Fruit fly (Drosophila melanogaster) whole organism, embryonic: ENCODE data around the gene HDAC4.
A peak's percentile ranks its signal among the peaks of the same experiment; 100 is the strongest.

Source experiments
- Adf1 ChIP-seq: fragments of 200-800 bp; sonication (Bioruptor generic); IDR thresholded peaks from 2 replicates; pipeline ENCODE4 v1.3.6; 2022; ENCODE audit warnings: missing biosample characterization, missing genetic modification characterization
- CG11247 ChIP-seq: fragments of 200-800 bp; sonication (Bioruptor generic); IDR thresholded peaks from 2 replicates; pipeline ENCODE4 v1.3.6; 2022; ENCODE audit warnings: missing biosample characterization, missing genetic modification characterization
- CG11504 ChIP-seq: fragments of 200-800 bp; sonication (Bioruptor generic); optimal IDR thresholded peaks from 3 replicates; lab custom pipeline; 2019; ENCODE audit warnings: missing biosample characterization, mild to moderate bottlenecking, missing genetic modification characterization, moderate library complexity
- CG12744 ChIP-seq: fragments of 200-800 bp; sonication (Bioruptor generic); optimal IDR thresholded peaks from 2 replicates; lab custom pipeline; 2016; ENCODE audit warnings: missing biosample characterization, missing genetic modification characterization
- CG14710 ChIP-seq: fragments of 200-800 bp; sonication (Bioruptor generic); optimal IDR thresholded peaks from 3 replicates; lab custom pipeline; 2019; ENCODE audit warnings: missing biosample characterization, mild to moderate bottlenecking, missing genetic modification characterization, moderate library complexity
- CG1603 ChIP-seq: fragments of 200-800 bp; sonication (Bioruptor generic); optimal IDR thresholded peaks from 2 replicates; lab custom pipeline; 2019; ENCODE audit warnings: missing biosample characterization, mild to moderate bottlenecking, missing genetic modification characterization, moderate library complexity
- CG17328 ChIP-seq: fragments of 200-800 bp; sonication (Bioruptor generic); IDR thresholded peaks from 2 replicates; pipeline ENCODE4 v1.3.6; 2022; ENCODE audit warnings: missing biosample characterization, missing genetic modification characterization
- CG17361 ChIP-seq: fragments of 200-800 bp; sonication (Bioruptor generic); IDR thresholded peaks from 3 replicates; pipeline ENCODE4 v1.3.6; 2022; ENCODE audit warnings: missing biosample characterization, missing genetic modification characterization
- CG17385 ChIP-seq: fragments of 200-800 bp; sonication (Bioruptor generic); optimal IDR thresholded peaks from 3 replicates; lab custom pipeline; 2018; ENCODE audit warnings: missing biosample characterization, mild to moderate bottlenecking, missing genetic modification characterization
- CG2712 ChIP-seq: fragments of 200-800 bp; optimal IDR thresholded peaks from 3 replicates; lab custom pipeline; 2019; ENCODE audit warnings: missing biosample characterization, mild to moderate bottlenecking, missing genetic modification characterization, moderate library complexity
- CG30431 ChIP-seq: fragments of 200-800 bp; sonication (Bioruptor generic); optimal IDR thresholded peaks from 2 replicates; lab custom pipeline; 2017; ENCODE audit warnings: missing biosample characterization, missing genetic modification characterization
- CG34422 ChIP-seq: fragments of 200-800 bp; sonication (Bioruptor generic); IDR thresholded peaks from 3 replicates; pipeline ENCODE4 v1.3.6; 2022; ENCODE audit warnings: missing biosample characterization, missing genetic modification characterization
- CG3726 ChIP-seq: fragments of 200-800 bp; sonication (Bioruptor generic); IDR thresholded peaks from 3 replicates; pipeline ENCODE4, ENCODE4 v1.3.6; 2022; ENCODE audit warnings: missing biosample characterization, missing genetic modification characterization
- CG43689 ChIP-seq: fragments of 200-800 bp; sonication (Bioruptor generic); IDR thresholded peaks from 2 replicates; pipeline ENCODE4 v1.3.6; 2022; ENCODE audit warnings: missing biosample characterization, missing genetic modification characterization
- CG4424 ChIP-seq: fragments of 200-800 bp; sonication (Bioruptor generic); optimal IDR thresholded peaks from 3 replicates; lab custom pipeline; 2016; ENCODE audit warnings: missing biosample characterization, missing genetic modification characterization
- CG5180 ChIP-seq: fragments of 200-800 bp; sonication (Bioruptor generic); optimal IDR thresholded peaks from 3 replicates; lab custom pipeline; 2017; ENCODE audit warnings: missing biosample characterization, missing genetic modification characterization, mild to moderate bottlenecking, moderate library complexity, missing genetic modification reagents
- CG6683 ChIP-seq: fragments of 200-800 bp; sonication (Bioruptor generic); optimal IDR thresholded peaks from 2 replicates; lab custom pipeline; 2017; ENCODE audit warnings: missing biosample characterization, mild to moderate bottlenecking, missing genetic modification characterization, missing genetic modification reagents
- CG6689 ChIP-seq: fragments of 200-800 bp; sonication (Bioruptor generic); IDR thresholded peaks from 2 replicates; pipeline ENCODE4 v1.3.6; 2022; ENCODE audit warnings: missing biosample characterization, missing genetic modification characterization
- CG6813 ChIP-seq: fragments of 200-800 bp; sonication (Bioruptor generic); optimal IDR thresholded peaks from 2 replicates; lab custom pipeline; 2017; ENCODE audit warnings: missing biosample characterization, missing genetic modification characterization, mild to moderate bottlenecking, moderate library complexity, missing genetic modification reagents
- CG7745 ChIP-seq: fragments of 200-800 bp; sonication (Bioruptor generic); optimal IDR thresholded peaks from 2 replicates; lab custom pipeline; 2018; ENCODE audit warnings: missing biosample characterization, mild to moderate bottlenecking, missing genetic modification characterization, moderate library complexity
- CG8089 ChIP-seq: fragments of 200-800 bp; sonication (Bioruptor generic); optimal IDR thresholded peaks from 3 replicates; lab custom pipeline; 2016; ENCODE audit warnings: missing biosample characterization, missing genetic modification characterization
- CTCF ChIP-seq: fragments of 200-800 bp; sonication (Bioruptor generic); optimal IDR thresholded peaks from 2 replicates; lab custom pipeline; 2017; ENCODE audit warnings: missing biosample characterization, mild to moderate bottlenecking, missing genetic modification characterization, moderate library complexity
- Doc3 ChIP-seq: fragments of 200-800 bp; sonication (Bioruptor generic); IDR thresholded peaks from 3 replicates; pipeline ENCODE4 v1.3.6; 2022; ENCODE audit warnings: missing biosample characterization, missing genetic modification characterization; ENCODE audit not compliant: partially characterized antibody
- Drgx ChIP-seq: fragments of 200-800 bp; sonication (Bioruptor generic); IDR thresholded peaks from 2 replicates; pipeline ENCODE4 v1.3.6; 2022; ENCODE audit warnings: missing biosample characterization, missing genetic modification characterization
- Med ChIP-seq: fragments of 200-800 bp; sonication (Bioruptor generic); peaks from one replicate; lab custom pipeline; 2016; ENCODE audit warnings: missing biosample characterization, missing genetic modification characterization, mild to moderate bottlenecking, inconsistent platforms, moderate library complexity
- Meics ChIP-seq: fragments of 200-800 bp; sonication (Bioruptor generic); optimal IDR thresholded peaks from 2 replicates; lab custom pipeline; 2017; ENCODE audit warnings: missing biosample characterization, mild to moderate bottlenecking, missing genetic modification characterization
- Mes4 ChIP-seq: fragments of 200-800 bp; sonication (Bioruptor generic); optimal IDR thresholded peaks from 2 replicates; lab custom pipeline; 2016; ENCODE audit warnings: missing biosample characterization, missing genetic modification characterization
- Oli ChIP-seq: fragments of 200-800 bp; sonication (Bioruptor generic); optimal IDR thresholded peaks from 2 replicates; lab custom pipeline; 2018; ENCODE audit warnings: missing biosample characterization, mild to moderate bottlenecking, missing genetic modification characterization, moderate library complexity
- Poxn ChIP-seq: fragments of 200-800 bp; sonication (Bioruptor generic); IDR thresholded peaks from 2 replicates; pipeline ENCODE4 v1.3.6; 2022; ENCODE audit warnings: missing biosample characterization, missing genetic modification characterization
- ase ChIP-seq: fragments of 200-800 bp; sonication (Bioruptor generic); IDR thresholded peaks from 3 replicates; pipeline ENCODE4 v1.3.6; 2022; ENCODE audit warnings: missing biosample characterization, missing genetic modification characterization
- bab2 ChIP-seq: fragments of 200-800 bp; sonication (Bioruptor generic); optimal IDR thresholded peaks from 2 replicates; lab custom pipeline; 2016; ENCODE audit warnings: missing biosample characterization, missing genetic modification characterization
- bsh ChIP-seq, 2 experiments: fragments of 200-800 bp; sonication (Bioruptor generic); optimal IDR thresholded peaks; 2 replicates each; lab custom pipeline; 2017 to 2018; ENCODE audit warnings: mild to moderate bottlenecking in 2 of 2, missing biosample characterization in 2 of 2, missing genetic modification characterization in 2 of 2, moderate library complexity in 1 of 2
- cato ChIP-seq: fragments of 200-800 bp; sonication (Bioruptor generic); optimal IDR thresholded peaks from 2 replicates; lab custom pipeline; 2016; ENCODE audit warnings: missing biosample characterization, missing genetic modification characterization, borderline replicate concordance
- chif ChIP-seq, 2 experiments: fragments of 200-800 bp; sonication (Bioruptor generic); optimal IDR thresholded peaks; 3 replicates each; lab custom pipeline; 2016; ENCODE audit warnings: missing biosample characterization in 2 of 2, missing genetic modification characterization in 2 of 2
- chm ChIP-seq: fragments of 200-800 bp; sonication (Bioruptor generic); IDR thresholded peaks from 2 replicates; pipeline ENCODE4 v1.3.6; 2022; ENCODE audit warnings: missing biosample characterization, missing genetic modification characterization
- ci ChIP-seq: fragments of 200-800 bp; sonication (Bioruptor generic); IDR thresholded peaks from 3 replicates; pipeline ENCODE4 v1.3.6; 2022; ENCODE audit warnings: missing biosample characterization, missing genetic modification characterization
- croc ChIP-seq: fragments of 200-800 bp; sonication (Bioruptor generic); conservative IDR thresholded peaks from 3 replicates; pipeline ENCODE4 v1.3.6; 2022; ENCODE audit warnings: missing biosample characterization, missing genetic modification characterization
- dati ChIP-seq: fragments of 200-800 bp; sonication (Bioruptor generic); IDR thresholded peaks from 2 replicates; pipeline ENCODE4 v1.3.6; 2022; ENCODE audit warnings: missing biosample characterization, missing genetic modification characterization
- ewg ChIP-seq: fragments of 200-800 bp; sonication (Bioruptor generic); optimal IDR thresholded peaks from 3 replicates; lab custom pipeline; 2017; ENCODE audit warnings: mild to moderate bottlenecking, missing biosample characterization, missing genetic modification reagents, missing genetic modification characterization
- gem ChIP-seq: fragments of 200-800 bp; sonication (Bioruptor generic); optimal IDR thresholded peaks from 2 replicates; lab custom pipeline; 2019; ENCODE audit warnings: missing biosample characterization, mild to moderate bottlenecking, missing genetic modification characterization, moderate library complexity
- gsb-n ChIP-seq: fragments of 200-800 bp; sonication (Bioruptor generic); optimal IDR thresholded peaks from 3 replicates; lab custom pipeline; 2018; ENCODE audit warnings: missing biosample characterization, mild to moderate bottlenecking, missing genetic modification characterization
- gt ChIP-seq: fragments of 200-800 bp; sonication (Bioruptor generic); IDR thresholded peaks from 2 replicates; pipeline ENCODE4 v1.3.6; 2022; ENCODE audit warnings: missing biosample characterization, missing genetic modification characterization
- knrl ChIP-seq: fragments of 200-800 bp; sonication (Bioruptor generic); IDR thresholded peaks from 3 replicates; pipeline ENCODE4 v1.3.6; 2022; ENCODE audit warnings: missing biosample characterization, missing genetic modification characterization; ENCODE audit not compliant: partially characterized antibody
- org-1 ChIP-seq: fragments of 200-800 bp; sonication (Bioruptor generic); optimal IDR thresholded peaks from 2 replicates; lab custom pipeline; 2017; ENCODE audit warnings: missing biosample characterization, missing genetic modification characterization
- prd ChIP-seq, 3 experiments: fragments of >200 bp in 2 of 3; fragments of 200-800 bp in 1 of 3; sonication (Bioruptor generic) in 1 of 3; optimal IDR thresholded peaks in 2 of 3; IDR thresholded peaks in 1 of 3; 2 replicates in 2 of 3; 3 replicates in 1 of 3; pipeline versions ENCODE4 v1.3.6 to Lab custom; 2017 to 2022; ENCODE audit warnings: missing biosample characterization in 1 of 3, missing genetic modification characterization in 1 of 3
- stwl ChIP-seq: fragments of 200-800 bp; sonication (Bioruptor generic); optimal IDR thresholded peaks from 3 replicates; lab custom pipeline; 2018; ENCODE audit warnings: missing biosample characterization, mild to moderate bottlenecking, missing genetic modification characterization, moderate library complexity
- tx ChIP-seq: fragments of 200-800 bp; sonication (Bioruptor generic); optimal IDR thresholded peaks from 2 replicates; lab custom pipeline; 2016; ENCODE audit warnings: missing biosample characterization, missing genetic modification characterization
- vvl ChIP-seq: fragments of 200-800 bp; sonication (Bioruptor generic); IDR thresholded peaks from 2 replicates; pipeline ENCODE4 v1.3.6; 2022; ENCODE audit warnings: missing biosample characterization, missing genetic modification characterization

HDAC4 gene

DNA sequence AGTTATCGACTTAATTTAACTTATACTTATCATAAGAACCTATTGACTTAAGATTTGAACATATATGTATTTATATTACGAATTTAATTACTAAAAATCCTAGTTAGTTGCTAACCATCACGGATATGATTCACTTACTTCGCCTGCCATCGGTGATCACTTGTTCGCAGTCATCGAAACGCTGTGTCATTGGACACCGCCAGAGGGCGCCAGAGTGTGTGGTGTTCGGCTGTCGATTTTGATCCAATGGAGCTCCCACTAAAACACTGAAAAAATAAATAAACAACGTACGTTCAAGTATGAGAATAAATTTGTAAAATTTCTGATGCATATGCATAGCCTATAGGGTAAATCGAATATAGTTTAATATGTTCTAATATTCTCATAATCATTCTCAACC, 60.6 kb downstream of the HDAC4 start:
- TF ChIP-seq CG43689 = no peak
- peak; percentile 17 for TF ChIP-seq stwl (tag; lab: Kevin White, UChicago)
- no peak for TF ChIP-seq Oli
- TF ChIP-seq CTCF = peak; percentile 85
- no peak for TF ChIP-seq cato (GFP tag; lab: Kevin White, UChicago)
- TF ChIP-seq CG17361 (GFP tag; lab: Robert Waterston, UW) = 0 out of 3 replicates have a peak, but pooled peaks have one; percentile 10

- TF ChIP-seq Med (GFP tag; lab: Kevin White, UChicago) (peak; percentile 40), dati (GFP tag; lab: Robert Waterston, UW) (no peak), Drgx (GFP tag; lab: Robert Waterston, UW) (peak; percentile 45)
These were observed 63.6 kb downstream of the HDAC4 start for dm6 chrX:13221835-13222234.

DNA sequence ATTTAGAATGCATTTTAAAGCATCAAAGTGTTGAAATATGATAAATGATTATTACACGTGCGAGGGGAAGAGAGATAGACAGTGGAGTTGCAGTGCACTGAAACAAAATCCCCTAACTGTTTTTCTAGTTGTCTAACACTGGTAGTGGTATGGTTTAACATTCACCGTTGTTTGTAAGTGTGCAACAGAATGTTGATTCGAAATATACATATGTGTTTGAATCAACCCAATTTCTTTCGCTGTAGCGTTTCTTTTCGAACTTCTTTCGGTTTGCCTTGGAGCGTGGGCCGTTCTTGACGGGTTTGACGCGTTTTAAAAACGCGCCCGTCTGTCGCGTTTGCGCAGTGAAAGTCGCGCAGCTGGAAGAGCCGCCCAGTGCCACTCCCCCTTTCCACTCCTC, 64.1 kb downstream of the HDAC4 start:
- TF ChIP-seq CG6683 (no peak), CG14710 (tag; lab: Kevin White, UChicago) (peak; percentile 5), CG3726 (no peak), Poxn (GFP tag; lab: Robert Waterston, UW) (no peak), vvl (GFP tag; lab: Robert Waterston, UW) (peak; percentile 47; the same call in 1 of the 2 replicates), knrl (GFP tag; lab: Robert Waterston, UW) (no peak), CG2712 (tag; lab: Kevin White, UChicago) (peak; percentile 38), bsh (GFP tag; optimal IDR thresholded peaks at IDR 0.05; lab: Kevin White, UChicago) (peak in 1 of 2 experiments; percentile 55), tx (GFP tag; lab: Kevin White, UChicago) (no peak), CG17385 (no peak), bab2 (GFP tag; lab: Kevin White, UChicago) (no peak), CG17328 (GFP tag; lab: Robert Waterston, UW) (no peak), chif (GFP tag; optimal IDR thresholded peaks at IDR 0.05; lab: Kevin White, UChicago) (peak in 1 of 2 experiments; percentile 2), CG1603 (tag; lab: Kevin White, UChicago) (peak; percentile 43), CG6689 (GFP tag; lab: Robert Waterston, UW) (0 out of 2 replicates have a peak, but pooled peaks have one; percentile 16), org-1 (peak; percentile 0), gem (tag; lab: Kevin White, UChicago) (peak; percentile 23), ci (0 out of 3 replicates have a peak, but pooled peaks have one; percentile 8), CG7745 (tag; lab: Kevin White, UChicago) (no peak), CG4424 (GFP tag; lab: Kevin White, UChicago) (no peak), croc (GFP tag; lab: Robert Waterston, UW) (no peak), CG34422 (GFP tag; lab: Robert Waterston, UW) (0 out of 3 replicates have a peak, but pooled peaks have one; percentile 22), chm (GFP tag; lab: Robert Waterston, UW) (0 out of 2 replicates have a peak, but pooled peaks have one; percentile 24), Meics (no peak), CG6813 (GFP tag; lab: Kevin White, UChicago) (no peak), Adf1 (GFP tag; lab: Robert Waterston, UW) (no peak), CG30431 (GFP tag; lab: Kevin White, UChicago) (no peak), Mes4 (GFP tag; lab: Kevin White, UChicago) (no peak), CG8089 (GFP tag; lab: Kevin White, UChicago) (no peak), gsb-n (peak; percentile 67), CG5180 (GFP tag; lab: Kevin White, UChicago) (peak; percentile 62), CG12744 (GFP tag; lab: Kevin White, UChicago) (no peak), CG11247 (GFP tag; lab: Robert Waterston, UW) (no peak), gt (GFP tag; lab: Robert Waterston, UW) (no peak), Doc3 (no peak), CG11504 (peak; percentile 13), ewg (GFP tag; lab: Kevin White, UChicago) (peak; percentile 14), prd (optimal IDR thresholded peaks at IDR 0.05; lab: Kevin White, UChicago) (no peak), prd (GFP tag; IDR thresholded peaks at IDR 0.05; lab: Robert Waterston, UW) (peak; percentile 36; the same call in 1 of the 3 replicates), ase (GFP tag; lab: Robert Waterston, UW) (no peak)
